Worm (Caenorhabditis elegans): ENCODE data around the gene Y116F11A.1.

Gene Y116F11A.1

DNA sequence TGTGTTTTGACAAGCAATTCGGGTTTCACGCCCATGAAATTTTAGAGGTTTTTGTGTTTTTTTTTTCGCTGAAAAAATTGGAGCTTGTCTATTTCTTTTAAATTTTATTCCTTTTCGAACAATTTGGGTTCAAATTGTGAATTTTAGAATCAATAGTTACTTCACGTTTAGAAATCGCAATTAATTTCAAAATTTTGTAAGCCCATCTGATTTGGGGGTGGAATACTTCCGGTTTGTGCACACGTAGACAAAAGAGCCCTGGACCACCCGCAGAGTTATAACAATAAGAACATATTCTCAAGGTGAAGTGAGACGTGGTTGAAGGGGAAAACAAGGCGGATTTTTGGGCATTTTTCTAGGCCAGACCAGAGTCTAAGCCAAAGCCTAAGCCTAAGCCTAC, 11.1 kb upstream of the Y116F11A.1 start, which contains the start of gene Y116F11A.6:
Y116F11A.6 (plus strand) TSS at position 301 of the 400 bp plus-strand sequence.
- TF ChIP-seq mab-5 (tag; optimal IDR thresholded peaks at IDR 0.05) (no peak), ztf-11 (tag; optimal IDR thresholded peaks at IDR 0.05) (no peak), mep-1 (tag; optimal IDR thresholded peaks at IDR 0.05) (no peak), mls-2 (tag; optimal IDR thresholded peaks at IDR 0.05) (no peak), hlh-1 (tag; optimal IDR thresholded peaks at IDR 0.05) (no peak), blmp-1 (tag; optimal IDR thresholded peaks at IDR 0.05) (no peak), unc-39 (tag; optimal IDR thresholded peaks at IDR 0.05) (no peak), elt-1 (tag; optimal IDR thresholded peaks at IDR 0.05; ENCODE audit: borderline replicate concordance, insufficient read depth) (no peak), ces-1 (GFP tag; optimal IDR thresholded peaks at IDR 0.05) (no peak), flh-1 (GFP tag; optimal IDR thresholded peaks at IDR 0.05) (no peak), lin-32 (GFP tag; optimal IDR thresholded peaks at IDR 0.05) (no peak), elt-3 (tag; optimal IDR thresholded peaks at IDR 0.05) (no peak), snpc-4 (tag; optimal IDR thresholded peaks at IDR 0.05) (no peak), M03D4.4 (tag; optimal IDR thresholded peaks at IDR 0.05) (no peak), nhr-2 (tag; optimal IDR thresholded peaks at IDR 0.05) (no peak), unc-62 (GFP tag; optimal IDR thresholded peaks at IDR 0.05) (no peak), nhr-28 (tag; optimal IDR thresholded peaks at IDR 0.05) (no peak), ham-2 (GFP tag; optimal IDR thresholded peaks at IDR 0.05) (no peak), lin-13 (tag; optimal IDR thresholded peaks at IDR 0.05) (no peak)

DNA sequence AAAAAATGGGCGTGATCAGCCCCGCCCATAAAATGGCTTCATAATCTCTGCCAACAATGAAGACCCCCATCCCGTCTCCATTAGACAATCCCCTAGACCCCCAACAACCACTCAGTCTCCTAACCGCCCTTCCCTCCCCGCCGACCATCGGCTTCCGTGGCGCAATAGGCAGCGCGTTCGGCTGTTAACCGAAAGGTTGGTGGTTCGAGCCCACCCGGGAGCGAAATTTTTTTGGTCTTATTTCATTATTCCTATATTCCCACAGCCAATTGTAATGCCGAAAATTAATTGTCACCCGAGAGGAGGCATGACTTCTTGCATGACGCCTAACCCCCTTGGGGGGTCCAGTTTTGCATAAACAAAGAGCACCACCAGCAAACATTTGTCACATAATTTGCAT, 7.5 kb upstream of the Y116F11A.1 start:
- TF ChIP-seq mls-2 (tag; optimal IDR thresholded peaks at IDR 0.05), result peak; percentile 79
- TF ChIP-seq unc-39 (tag; optimal IDR thresholded peaks at IDR 0.05), result no peak
- TF ChIP-seq sem-2 (GFP tag; optimal IDR thresholded peaks at IDR 0.05), result peak; percentile 53
- peak; percentile 18 for TF ChIP-seq lin-13 (tag; optimal IDR thresholded peaks at IDR 0.05)
- peak; percentile 56 for TF ChIP-seq bed-3 (GFP tag; optimal IDR thresholded peaks at IDR 0.05)
- TF ChIP-seq flh-1 (GFP tag; optimal IDR thresholded peaks at IDR 0.05), result no peak
- TF ChIP-seq ceh-83 (GFP tag; optimal IDR thresholded peaks at IDR 0.05), result peak; percentile 83
- peak; percentile 28 for TF ChIP-seq ces-1 (GFP tag; optimal IDR thresholded peaks at IDR 0.05)
- TF ChIP-seq ztf-11 (tag; optimal IDR thresholded peaks at IDR 0.05), result no peak
- TF ChIP-seq cnd-1 (tag; optimal IDR thresholded peaks at IDR 0.05), result peak; percentile 70
- TF ChIP-seq drap-1 (GFP tag; optimal IDR thresholded peaks at IDR 0.05), result peak; percentile 72
- TF ChIP-seq M03D4.4 (tag; optimal IDR thresholded peaks at IDR 0.05), result peak; percentile 76
- TF ChIP-seq nhr-76 (tag; optimal IDR thresholded peaks at IDR 0.05), result no peak
- peak; percentile 40 for TF ChIP-seq ham-2 (GFP tag; optimal IDR thresholded peaks at IDR 0.05)
- TF ChIP-seq unc-120 (tag; optimal IDR thresholded peaks at IDR 0.05; ENCODE audit: poor library complexity, severe bottlenecking), result peak; percentile 45
- TF ChIP-seq ceh-43 (GFP tag; optimal IDR thresholded peaks at IDR 0.05), result peak; percentile 63
- peak; percentile 71 for TF ChIP-seq lin-32 (GFP tag; optimal IDR thresholded peaks at IDR 0.05)
- peak; percentile 78 for TF ChIP-seq sptf-1 (tag; optimal IDR thresholded peaks at IDR 0.05)

DNA sequence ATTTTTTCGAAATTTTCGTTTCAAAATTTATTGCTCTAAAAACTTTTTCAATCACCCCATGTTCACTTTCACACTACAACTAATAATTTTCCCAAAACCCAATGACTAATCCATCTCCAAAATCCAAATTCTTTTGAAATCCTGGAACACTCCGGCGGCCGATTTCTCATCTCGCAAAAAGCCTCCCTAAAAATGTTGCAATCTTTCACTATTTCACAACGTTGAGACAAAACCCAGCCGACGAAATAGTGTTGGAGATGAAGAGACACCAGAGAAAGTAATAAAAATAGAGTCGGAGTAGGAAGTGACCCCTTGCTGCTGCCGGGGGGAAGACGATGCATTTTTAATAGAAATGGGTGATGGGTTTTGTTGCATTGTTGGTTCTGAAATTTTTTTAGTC, 5.8 kb upstream of the Y116F11A.1 start:
- no peak for TF ChIP-seq lsy-2 (tag; optimal IDR thresholded peaks at IDR 0.05)
- peak; percentile 1 for TF ChIP-seq ces-1 (GFP tag; optimal IDR thresholded peaks at IDR 0.05)
- TF ChIP-seq sptf-1 (tag; optimal IDR thresholded peaks at IDR 0.05), result no peak
- TF ChIP-seq flh-1 (GFP tag; optimal IDR thresholded peaks at IDR 0.05), result no peak
- no peak for TF ChIP-seq nhr-12 (tag; optimal IDR thresholded peaks at IDR 0.05)

- no peak for TF ChIP-seq ces-1 (GFP tag; optimal IDR thresholded peaks at IDR 0.05)
- TF ChIP-seq bed-3 (GFP tag; optimal IDR thresholded peaks at IDR 0.05), result no peak
- TF ChIP-seq ceh-39 (tag; optimal IDR thresholded peaks at IDR 0.05), result no peak
- TF ChIP-seq mls-2 (tag; optimal IDR thresholded peaks at IDR 0.05), result no peak
- no peak for TF ChIP-seq lsy-2 (tag; optimal IDR thresholded peaks at IDR 0.05)
- no peak for TF ChIP-seq drap-1 (GFP tag; optimal IDR thresholded peaks at IDR 0.05)
- no peak for TF ChIP-seq snpc-4 (tag; optimal IDR thresholded peaks at IDR 0.05)
- no peak for TF ChIP-seq sem-2 (GFP tag; optimal IDR thresholded peaks at IDR 0.05)
- no peak for TF ChIP-seq blmp-1 (tag; optimal IDR thresholded peaks at IDR 0.05)
- TF ChIP-seq nhr-76 (tag; optimal IDR thresholded peaks at IDR 0.05), result no peak
- no peak for TF ChIP-seq ham-2 (GFP tag; optimal IDR thresholded peaks at IDR 0.05)
- no peak for TF ChIP-seq mep-1 (tag; optimal IDR thresholded peaks at IDR 0.05)
- no peak for TF ChIP-seq nhr-237 (tag; optimal IDR thresholded peaks at IDR 0.05)
- TF ChIP-seq cnd-1 (tag; optimal IDR thresholded peaks at IDR 0.05), result no peak
- TF ChIP-seq unc-62 (GFP tag; optimal IDR thresholded peaks at IDR 0.05), result no peak
Measured at ce11 chrV:19727990-19728389, 2.4 kb upstream of the Y116F11A.1 start.

ce11 chrV:19728731-19729130, 1.6 kb upstream of the Y116F11A.1 start, which contains the start of gene Y116F11A.3:
Gene Y116F11A.3 (plus strand): TSS chrV:19729031.
- TF ChIP-seq mep-1 (tag; optimal IDR thresholded peaks at IDR 0.05) (no peak), sptf-1 (tag; optimal IDR thresholded peaks at IDR 0.05) (no peak), sem-2 (GFP tag; optimal IDR thresholded peaks at IDR 0.05) (no peak), zip-8 (tag; optimal IDR thresholded peaks at IDR 0.05) (no peak), bed-3 (GFP tag; optimal IDR thresholded peaks at IDR 0.05) (no peak), unc-39 (tag; optimal IDR thresholded peaks at IDR 0.05) (no peak), flh-1 (GFP tag; optimal IDR thresholded peaks at IDR 0.05) (no peak), mls-2 (tag; optimal IDR thresholded peaks at IDR 0.05) (no peak), elt-3 (tag; optimal IDR thresholded peaks at IDR 0.05) (no peak), unc-120 (tag; optimal IDR thresholded peaks at IDR 0.05; ENCODE audit: poor library complexity, severe bottlenecking) (no peak), ceh-43 (GFP tag; optimal IDR thresholded peaks at IDR 0.05) (no peak), lin-32 (GFP tag; optimal IDR thresholded peaks at IDR 0.05) (no peak), lsy-2 (tag; optimal IDR thresholded peaks at IDR 0.05) (no peak), snpc-4 (tag; optimal IDR thresholded peaks at IDR 0.05) (no peak)
